Worm (Caenorhabditis elegans) whole organism, early embryonic: ENCODE measurements around the gene Y75B12B.1.
"Not testable (repeated sequence)": the region's sequence is repeated elsewhere in the genome, so short reads cannot be mapped to it uniquely, and the experiment has no call there.

Experiments used
- B0310.2 ChIP-seq: sonication (generic microtip); optimal IDR thresholded peaks from 2 replicates; lab custom pipeline; 2016; ENCODE audit warnings: mild to moderate bottlenecking, missing genetic modification characterization, missing compliant biosample characterization
- F13C5.2 ChIP-seq: sonication (generic microtip); optimal IDR thresholded peaks from 2 replicates; lab custom pipeline; 2017; ENCODE audit warnings: mild to moderate bottlenecking, missing genetic modification characterization, inconsistent platforms, missing compliant biosample characterization
- aly-1 ChIP-seq: sonication (generic microtip); optimal IDR thresholded peaks from 2 replicates; lab custom pipeline; 2016; ENCODE audit warnings: missing genetic modification characterization, missing compliant biosample characterization
- ama-1 ChIP-seq: fragments of 150-350 bp; optimal IDR thresholded peaks from 2 replicates; lab custom pipeline; 2014
- ceh-13 ChIP-seq: fragments of 200-800 bp; sonication (Bioruptor generic); optimal IDR thresholded peaks from 2 replicates; lab custom pipeline; 2018; ENCODE audit warnings: mild to moderate bottlenecking, missing genetic modification characterization, missing compliant biosample characterization
- ceh-36 ChIP-seq: sonication (generic microtip); optimal IDR thresholded peaks from 2 replicates; lab custom pipeline; 2016; ENCODE audit warnings: missing genetic modification characterization, inconsistent platforms, missing compliant biosample characterization
- ets-7 ChIP-seq: sonication (generic microtip); optimal IDR thresholded peaks from 2 replicates; lab custom pipeline; 2016; ENCODE audit warnings: missing genotype, missing genetic modification characterization, missing compliant biosample characterization
- flt-1 ChIP-seq: fragments of 200-800 bp; sonication (Bioruptor generic); IDR thresholded peaks from 2 replicates; pipeline ENCODE4 v1.3.6; 2022; ENCODE audit warnings: missing genetic modification characterization, missing compliant biosample characterization
- hmbx-1 ChIP-seq: sonication (generic microtip); optimal IDR thresholded peaks from 2 replicates; lab custom pipeline; 2016; ENCODE audit warnings: mild to moderate bottlenecking, missing genetic modification characterization, missing compliant biosample characterization
- hmg-4 ChIP-seq: fragments of 200-800 bp; sonication (Bioruptor generic); optimal IDR thresholded peaks from 2 replicates; lab custom pipeline; 2018; ENCODE audit warnings: mild to moderate bottlenecking, missing genetic modification characterization, missing compliant biosample characterization
- hnd-1 ChIP-seq: sonication (generic microtip); optimal IDR thresholded peaks from 2 replicates; lab custom pipeline; 2016; ENCODE audit warnings: missing genetic modification characterization, missing compliant biosample characterization
- pes-1 ChIP-seq: fragments of 200-800 bp; sonication (Bioruptor generic); IDR thresholded peaks from 2 replicates; pipeline ENCODE4 v1.3.6; 2022; ENCODE audit warnings: missing genetic modification reagents, missing genetic modification characterization, missing compliant biosample characterization
- scrt-1 ChIP-seq: fragments of 200-800 bp; sonication (Bioruptor generic); IDR thresholded peaks from 2 replicates; pipeline ENCODE4 v1.3.6; 2022; ENCODE audit warnings: missing genetic modification characterization, missing compliant biosample characterization
- sea-1 ChIP-seq: fragments of 200-800 bp; sonication (Bioruptor generic); conservative IDR thresholded peaks from 2 replicates; pipeline ENCODE4 v1.3.6; 2022; ENCODE audit warnings: missing genetic modification characterization, missing compliant biosample characterization
- tbx-11 ChIP-seq: fragments of 200-800 bp; sonication (Bioruptor generic); IDR thresholded peaks from 2 replicates; pipeline ENCODE4 v1.3.6; 2022; ENCODE audit warnings: missing genetic modification characterization, missing compliant biosample characterization
- tbx-37 ChIP-seq: fragments of 200-800 bp; sonication (Bioruptor generic); conservative IDR thresholded peaks from 2 replicates; pipeline ENCODE4 v1.3.6; 2022; ENCODE audit warnings: missing genetic modification reagents, missing genetic modification characterization, missing compliant biosample characterization
- tra-4 ChIP-seq: sonication (generic microtip); optimal IDR thresholded peaks from 2 replicates; lab custom pipeline; 2017; ENCODE audit warnings: missing genetic modification characterization, missing compliant biosample characterization

Gene Y75B12B.1

ce11 chrV:15207681-15208080 is 23.2 kb downstream of the Y75B12B.1 start, which contains the start of gene C41G6.12:
Gene C41G6.12, minus strand, starts transcription at chrV:15207781.
- not testable (repeated sequence) for TF ChIP-seq pes-1 (GFP tag; lab: Robert Waterston, UW); sea-1 (GFP tag; lab: Robert Waterston, UW); scrt-1

ce11 chrV:15211869-15212268 is 27.4 kb downstream of the Y75B12B.1 start, which contains the start of gene sri-24:
Gene sri-24, plus strand, starts transcription at chrV:15212169.
- TF ChIP-seq B0310.2 (tag; lab: Kevin White, UChicago); sea-1 (GFP tag; lab: Robert Waterston, UW); tbx-11: not testable (repeated sequence)

DNA sequence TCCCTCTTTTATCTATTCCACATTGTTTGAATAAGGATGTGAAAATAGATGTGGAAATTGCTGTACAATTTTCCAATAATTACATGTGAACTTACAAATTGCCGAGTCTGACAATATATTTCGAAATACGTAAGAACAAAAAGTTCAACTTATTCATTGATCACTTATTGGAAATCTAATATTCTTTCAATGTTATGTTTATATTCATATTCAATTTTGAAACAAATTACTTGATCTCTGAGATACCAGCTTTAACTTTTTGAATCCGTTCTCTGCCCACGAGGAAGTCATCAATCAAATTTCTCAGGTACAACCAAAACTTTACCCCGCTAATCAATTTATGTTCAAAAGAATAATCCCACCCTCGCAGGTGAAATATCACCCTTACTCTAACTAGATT is 30.7 kb downstream of the Y75B12B.1 start, which contains the start of gene sri-26:
sri-26 (plus strand) TSS at position 301 of the 400 bp plus-strand sequence.
- TF ChIP-seq tbx-37 (GFP tag; lab: Robert Waterston, UW); sea-1 (GFP tag; lab: Robert Waterston, UW); ceh-36 (tag; lab: Kevin White, UChicago): not testable (repeated sequence)

- TF ChIP-seq ceh-13 (GFP tag; lab: Kevin White, UChicago) (no peak), hnd-1 (no peak), aly-1 (tag; lab: Kevin White, UChicago) (no peak), B0310.2 (tag; lab: Kevin White, UChicago) (no peak), hmg-4 (GFP tag; lab: Kevin White, UChicago) (no peak), scrt-1 (no peak), flt-1 (no peak), ceh-36 (tag; lab: Kevin White, UChicago) (no peak), F13C5.2 (tag; lab: Kevin White, UChicago) (no peak), pes-1 (GFP tag; lab: Robert Waterston, UW) (no peak), tra-4 (tag; lab: Kevin White, UChicago) (no peak), tbx-11 (no peak)
Measured at ce11 chrV:15216705-15217104, 32.2 kb downstream of the Y75B12B.1 start, which contains the start of gene sri-25. Gene sri-25, plus strand, starts transcription at chrV:15217005.

DNA sequence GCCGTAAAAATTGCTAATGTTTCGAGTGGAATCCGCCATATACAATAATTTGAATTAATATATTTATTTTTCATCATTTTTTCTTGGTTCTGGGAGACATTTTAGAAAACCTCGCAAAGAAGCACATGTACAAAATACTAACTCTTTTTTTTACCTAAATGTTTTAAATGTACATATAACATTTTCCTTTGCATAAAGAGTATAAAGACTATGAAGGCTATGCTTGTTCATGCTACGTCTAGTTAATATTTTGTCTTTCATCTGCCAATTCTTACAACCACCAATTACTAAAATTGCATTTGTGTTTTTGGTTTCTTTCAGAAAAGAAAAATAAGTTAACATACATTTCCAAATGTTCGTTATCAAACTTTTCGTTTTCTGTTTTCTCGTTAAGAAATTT is 36.8 kb downstream of the Y75B12B.1 start, which contains the start of gene irld-25:
irld-25 (plus strand) TSS at position 301 of the 400 bp plus-strand sequence.
- TF ChIP-seq aly-1 (tag; lab: Kevin White, UChicago), result no peak
- no peak for TF ChIP-seq hnd-1
- no peak for TF ChIP-seq tbx-11
- TF ChIP-seq ets-7 (tag; lab: Kevin White, UChicago), result no peak
- no peak for TF ChIP-seq F13C5.2 (tag; lab: Kevin White, UChicago)
- TF ChIP-seq ceh-13 (GFP tag; lab: Kevin White, UChicago), result no peak
- no peak for TF ChIP-seq B0310.2 (tag; lab: Kevin White, UChicago)
- TF ChIP-seq ama-1, result no peak
- no peak for TF ChIP-seq flt-1
- TF ChIP-seq scrt-1, result no peak
- TF ChIP-seq ceh-36 (tag; lab: Kevin White, UChicago), result no peak
- no peak for TF ChIP-seq hmbx-1 (tag; lab: Kevin White, UChicago)
- TF ChIP-seq tra-4 (tag; lab: Kevin White, UChicago), result no peak
- TF ChIP-seq pes-1 (GFP tag; lab: Robert Waterston, UW), result no peak
- no peak for TF ChIP-seq sea-1 (GFP tag; lab: Robert Waterston, UW)
- no peak for TF ChIP-seq hmg-4 (GFP tag; lab: Kevin White, UChicago)

- TF ChIP-seq scrt-1 (no peak), ets-7 (tag; lab: Kevin White, UChicago) (no peak), ceh-13 (GFP tag; lab: Kevin White, UChicago) (no peak)
Measured at ce11 chrV:15223668-15224067, 39.2 kb downstream of the Y75B12B.1 start, which contains the start of gene srw-24. Gene srw-24, plus strand, starts transcription at chrV:15223968.

ce11 chrV:15225650-15226049 is 41.2 kb downstream of the Y75B12B.1 start, which contains the start of gene srw-14:
Gene srw-14, plus strand, starts transcription at chrV:15225950.
- no peak for TF ChIP-seq tbx-37 (GFP tag; lab: Robert Waterston, UW)
- TF ChIP-seq B0310.2 (tag; lab: Kevin White, UChicago), result no peak

DNA sequence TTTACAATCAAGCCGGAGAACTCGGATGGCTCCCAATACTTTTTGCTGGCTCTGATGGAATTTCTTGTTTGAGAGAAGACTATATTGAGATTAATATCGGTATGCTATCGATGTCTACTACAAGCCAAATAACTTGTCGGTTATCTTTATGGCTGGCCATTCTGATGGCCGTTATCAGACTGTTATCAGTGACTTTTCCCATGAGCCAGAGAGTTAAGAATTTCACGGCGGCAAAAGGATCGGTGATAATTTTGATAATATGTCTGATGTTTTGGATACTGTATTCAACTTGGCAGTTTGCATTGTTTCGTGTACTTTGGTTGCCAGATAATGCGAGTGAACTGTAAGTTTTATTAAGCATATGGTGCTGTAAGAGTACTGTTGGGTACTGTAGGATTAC is 41.7 kb downstream of the Y75B12B.1 start:
- TF ChIP-seq ceh-36 (tag; lab: Kevin White, UChicago) (no peak), ets-7 (tag; lab: Kevin White, UChicago) (no peak), aly-1 (tag; lab: Kevin White, UChicago) (no peak), B0310.2 (tag; lab: Kevin White, UChicago) (no peak), tra-4 (tag; lab: Kevin White, UChicago) (no peak), F13C5.2 (tag; lab: Kevin White, UChicago) (no peak), ceh-13 (GFP tag; lab: Kevin White, UChicago) (no peak)

DNA sequence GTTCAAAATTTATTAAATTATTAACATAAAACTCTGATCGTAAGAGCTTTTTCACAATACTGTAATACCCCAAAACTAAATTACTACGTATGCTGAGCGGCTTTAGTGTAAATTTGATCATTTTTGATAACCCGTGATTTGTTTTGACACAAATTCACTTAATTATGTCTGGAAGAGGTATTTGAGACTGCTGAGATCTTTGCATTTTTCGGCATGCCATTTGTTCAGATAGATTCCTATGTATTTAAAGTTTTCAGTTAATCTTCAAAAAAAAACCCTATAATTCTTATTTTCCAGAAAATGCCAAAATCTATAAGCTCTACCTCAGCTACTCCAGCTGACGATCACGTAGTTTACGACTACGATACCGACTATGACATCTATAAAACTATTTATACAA is 45.7 kb downstream of the Y75B12B.1 start, which contains the start of gene srw-15:
srw-15 (plus strand) TSS at position 301 of the 400 bp plus-strand sequence.
- TF ChIP-seq ceh-13 (GFP tag; lab: Kevin White, UChicago) (no peak), ama-1 (no peak), hmbx-1 (tag; lab: Kevin White, UChicago) (no peak), ceh-36 (tag; lab: Kevin White, UChicago) (no peak), F13C5.2 (tag; lab: Kevin White, UChicago) (no peak), tra-4 (tag; lab: Kevin White, UChicago) (no peak), ets-7 (tag; lab: Kevin White, UChicago) (no peak), hnd-1 (no peak), sea-1 (GFP tag; lab: Robert Waterston, UW) (no peak), pes-1 (GFP tag; lab: Robert Waterston, UW) (no peak), tbx-11 (no peak), aly-1 (tag; lab: Kevin White, UChicago) (no peak), tbx-37 (GFP tag; lab: Robert Waterston, UW) (no peak), flt-1 (no peak), hmg-4 (GFP tag; lab: Kevin White, UChicago) (no peak), B0310.2 (tag; lab: Kevin White, UChicago) (no peak)
